Worm (Caenorhabditis elegans) whole organism, mixed stage, embryonic: ENCODE results near the gene C14E2.7.

Experiments
- M03D4.4 ChIP-seq: sonication (generic microtip); optimal IDR thresholded peaks from 2 replicates; lab custom pipeline; 2017; ENCODE audit warnings: mild to moderate bottlenecking, missing genetic modification characterization, missing compliant biosample characterization
- bed-3 ChIP-seq: fragments of 200-800 bp; sonication (Bioruptor generic); optimal IDR thresholded peaks from 3 replicates; lab custom pipeline; 2018; ENCODE audit warnings: mild to moderate bottlenecking, missing genetic modification characterization, moderate library complexity, missing compliant biosample characterization
- blmp-1 ChIP-seq: fragments of 150-350 bp; optimal IDR thresholded peaks from 2 replicates; lab custom pipeline; 2014; ENCODE audit warnings: missing biosample characterization, missing genetic modification characterization
- ceh-39 ChIP-seq: fragments of 150-350 bp; optimal IDR thresholded peaks from 2 replicates; lab custom pipeline; 2014; ENCODE audit warnings: missing biosample characterization, missing genetic modification characterization
- ceh-43 ChIP-seq: fragments of 200-800 bp; sonication (Bioruptor generic); optimal IDR thresholded peaks from 2 replicates; lab custom pipeline; 2018; ENCODE audit warnings: mild to moderate bottlenecking, missing genetic modification characterization, moderate library complexity, missing compliant biosample characterization
- ceh-83 ChIP-seq: fragments of 200-800 bp; sonication (Bioruptor generic); optimal IDR thresholded peaks from 2 replicates; lab custom pipeline; 2018; ENCODE audit warnings: mild to moderate bottlenecking, missing genetic modification characterization, missing compliant biosample characterization
- ces-1 ChIP-seq: fragments of 150-350 bp; optimal IDR thresholded peaks from 2 replicates; lab custom pipeline; 2014; ENCODE audit warnings: missing biosample characterization, missing genetic modification reagents, missing genetic modification characterization
- cnd-1 ChIP-seq: fragments of 200-800 bp; sonication (Bioruptor generic); optimal IDR thresholded peaks from 2 replicates; lab custom pipeline; 2018; ENCODE audit warnings: mild to moderate bottlenecking, missing genetic modification characterization, missing compliant biosample characterization
- drap-1 ChIP-seq: fragments of 200-800 bp; sonication (Bioruptor generic); optimal IDR thresholded peaks from 3 replicates; lab custom pipeline; 2018; ENCODE audit warnings: mild to moderate bottlenecking, missing genetic modification characterization, missing compliant biosample characterization
- elt-1 ChIP-seq: sonication (generic microtip); optimal IDR thresholded peaks from 2 replicates; lab custom pipeline; 2017; ENCODE audit warnings: missing genetic modification characterization, mild to moderate bottlenecking, missing compliant biosample characterization, antibody characterized with exemption, moderate library complexity, borderline replicate concordance; ENCODE audit not compliant: insufficient read depth
- elt-3 ChIP-seq: fragments of 150-350 bp; optimal IDR thresholded peaks from 2 replicates; lab custom pipeline; 2014; ENCODE audit warnings: missing biosample characterization, missing genetic modification characterization
- flh-1 ChIP-seq: fragments of 200-800 bp; sonication (Bioruptor generic); optimal IDR thresholded peaks from 2 replicates; lab custom pipeline; 2018; ENCODE audit warnings: mild to moderate bottlenecking, missing genetic modification characterization, moderate library complexity, missing compliant biosample characterization
- ham-2 ChIP-seq: fragments of 200-800 bp; sonication (Bioruptor generic); optimal IDR thresholded peaks from 2 replicates; lab custom pipeline; 2018; ENCODE audit warnings: mild to moderate bottlenecking, missing genetic modification characterization, missing compliant biosample characterization
- hlh-1 ChIP-seq: fragments of 150-350 bp; optimal IDR thresholded peaks from 2 replicates; lab custom pipeline; 2014; ENCODE audit warnings: missing biosample characterization, missing genetic modification reagents, missing genetic modification characterization
- lin-13 ChIP-seq: fragments of 150-350 bp; optimal IDR thresholded peaks from 2 replicates; lab custom pipeline; 2014; ENCODE audit warnings: missing biosample characterization, missing genetic modification characterization
- lin-32 ChIP-seq: fragments of 200-800 bp; sonication (Bioruptor generic); optimal IDR thresholded peaks from 2 replicates; lab custom pipeline; 2018; ENCODE audit warnings: mild to moderate bottlenecking, missing genetic modification characterization, missing compliant biosample characterization
- lsy-2 ChIP-seq: fragments of 150-350 bp; optimal IDR thresholded peaks from 2 replicates; lab custom pipeline; 2014; ENCODE audit warnings: missing biosample characterization, missing genetic modification characterization
- mab-5 ChIP-seq: fragments of 150-350 bp; optimal IDR thresholded peaks from 2 replicates; lab custom pipeline; 2014; ENCODE audit warnings: missing biosample characterization, missing genetic modification characterization
- mep-1 ChIP-seq: fragments of 150-350 bp; optimal IDR thresholded peaks from 2 replicates; lab custom pipeline; 2017; ENCODE audit warnings: missing biosample characterization, missing genetic modification reagents, missing genetic modification characterization, inconsistent platforms
- mls-2 ChIP-seq: sonication (generic microtip); optimal IDR thresholded peaks from 2 replicates; lab custom pipeline; 2016; ENCODE audit warnings: mild to moderate bottlenecking, missing genetic modification characterization, moderate library complexity, missing compliant biosample characterization
- nhr-12 ChIP-seq: fragments of 150-350 bp; optimal IDR thresholded peaks from 2 replicates; lab custom pipeline; 2014; ENCODE audit warnings: missing biosample characterization, missing genetic modification characterization
- nhr-2 ChIP-seq: fragments of 150-350 bp; optimal IDR thresholded peaks from 2 replicates; lab custom pipeline; 2014; ENCODE audit warnings: missing biosample characterization, missing genetic modification characterization
- nhr-237 ChIP-seq: fragments of 150-350 bp; optimal IDR thresholded peaks from 2 replicates; lab custom pipeline; 2014; ENCODE audit warnings: missing biosample characterization, missing genetic modification characterization
- nhr-28 ChIP-seq: fragments of 150-350 bp; optimal IDR thresholded peaks from 2 replicates; lab custom pipeline; 2014; ENCODE audit warnings: missing biosample characterization, missing genetic modification characterization
- nhr-76 ChIP-seq: sonication (generic microtip); optimal IDR thresholded peaks from 2 replicates; lab custom pipeline; 2017; ENCODE audit warnings: missing biosample characterization, missing genetic modification characterization
- pha-4 ChIP-seq: fragments of 150-350 bp; optimal IDR thresholded peaks from 2 replicates; lab custom pipeline; 2018; ENCODE audit warnings: missing biosample characterization, missing genetic modification reagents, missing genetic modification characterization
- sem-2 ChIP-seq: fragments of 200-800 bp; sonication (Bioruptor generic); optimal IDR thresholded peaks from 2 replicates; lab custom pipeline; 2018; ENCODE audit warnings: mild to moderate bottlenecking, missing genetic modification characterization, missing compliant biosample characterization
- snpc-4 ChIP-seq: fragments of 150-350 bp; optimal IDR thresholded peaks from 2 replicates; lab custom pipeline; 2014; ENCODE audit warnings: missing biosample characterization, missing genetic modification characterization
- sptf-1 ChIP-seq: sonication (generic microtip); optimal IDR thresholded peaks from 2 replicates; lab custom pipeline; 2017; ENCODE audit warnings: mild to moderate bottlenecking, missing genetic modification characterization, moderate library complexity, missing compliant biosample characterization
- tbx-8 ChIP-seq: fragments of 200-800 bp; sonication (Bioruptor generic); optimal IDR thresholded peaks from 2 replicates; lab custom pipeline; 2018; ENCODE audit warnings: mild to moderate bottlenecking, missing genetic modification characterization, moderate library complexity, missing compliant biosample characterization
- unc-120 ChIP-seq: sonication (generic microtip); optimal IDR thresholded peaks from 2 replicates; lab custom pipeline; 2017; ENCODE audit warnings: missing genetic modification characterization, missing compliant biosample characterization; ENCODE audit not compliant: poor library complexity, severe bottlenecking
- unc-39 ChIP-seq: fragments of 150-350 bp; optimal IDR thresholded peaks from 2 replicates; lab custom pipeline; 2014; ENCODE audit warnings: missing biosample characterization, missing genetic modification characterization
- unc-62 ChIP-seq: fragments of 150-350 bp; optimal IDR thresholded peaks from 2 replicates; lab custom pipeline; 2014; ENCODE audit warnings: missing biosample characterization, missing genetic modification reagents, missing genetic modification characterization
- zip-8 ChIP-seq: fragments of 150-350 bp; optimal IDR thresholded peaks from 2 replicates; lab custom pipeline; 2014; ENCODE audit warnings: missing biosample characterization, missing genetic modification characterization
- ztf-11 ChIP-seq: fragments of 150-350 bp; optimal IDR thresholded peaks from 2 replicates; lab custom pipeline; 2014; ENCODE audit warnings: missing biosample characterization, missing genetic modification characterization

The C14E2.7 gene

DNA sequence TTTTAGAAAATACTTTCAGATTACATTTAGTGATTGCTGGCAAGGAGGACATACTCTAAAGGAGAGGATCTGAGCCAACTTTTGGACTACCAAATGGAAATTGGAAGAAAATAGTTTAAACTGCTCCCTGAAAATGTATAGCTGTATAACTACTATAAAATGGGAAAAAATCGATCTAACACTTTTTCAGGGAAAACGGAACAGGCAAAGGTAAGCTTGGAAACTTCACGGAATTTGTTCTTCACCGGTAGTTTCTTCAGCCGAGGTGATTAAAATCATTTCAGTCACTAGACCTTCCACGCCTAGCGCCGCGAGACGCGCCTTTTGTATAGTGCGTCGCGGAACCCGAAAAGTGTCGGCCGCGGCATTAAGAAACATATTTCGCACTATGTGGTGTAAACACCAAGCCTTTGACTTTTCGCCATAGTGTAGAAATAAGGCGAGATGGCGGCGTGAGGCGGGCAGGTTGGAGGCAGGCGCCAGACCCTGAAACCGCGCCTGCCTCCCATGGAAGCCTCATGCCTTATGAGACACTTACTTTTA is 9.2 kb downstream of the C14E2.7 start, which contains the start of gene C14E2.5:
TSS of gene C14E2.5 (minus strand) at position 51 of the 543 bp plus-strand sequence.
- TF ChIP-seq nhr-2 (tag; lab: Kevin White, UChicago) = no peak
- TF ChIP-seq mep-1 (tag; lab: Kevin White, UChicago) = no peak
- no peak for TF ChIP-seq pha-4 (tag; lab: Kevin White, UChicago)
- TF ChIP-seq sptf-1 (tag; lab: Kevin White, UChicago) = no peak
- no peak for TF ChIP-seq unc-62 (GFP tag; lab: Kevin White, UChicago)
- no peak for TF ChIP-seq ceh-39
- TF ChIP-seq blmp-1 (tag; lab: Kevin White, UChicago) = no peak
- TF ChIP-seq M03D4.4 = no peak
- no peak for TF ChIP-seq tbx-8
- no peak for TF ChIP-seq unc-39
- TF ChIP-seq sem-2 (GFP tag; lab: Kevin White, UChicago) = no peak
- no peak for TF ChIP-seq zip-8 (tag; lab: Kevin White, UChicago)
- TF ChIP-seq elt-3 (tag; lab: Kevin White, UChicago) = no peak
- TF ChIP-seq lsy-2 (tag; lab: Kevin White, UChicago) = no peak

DNA sequence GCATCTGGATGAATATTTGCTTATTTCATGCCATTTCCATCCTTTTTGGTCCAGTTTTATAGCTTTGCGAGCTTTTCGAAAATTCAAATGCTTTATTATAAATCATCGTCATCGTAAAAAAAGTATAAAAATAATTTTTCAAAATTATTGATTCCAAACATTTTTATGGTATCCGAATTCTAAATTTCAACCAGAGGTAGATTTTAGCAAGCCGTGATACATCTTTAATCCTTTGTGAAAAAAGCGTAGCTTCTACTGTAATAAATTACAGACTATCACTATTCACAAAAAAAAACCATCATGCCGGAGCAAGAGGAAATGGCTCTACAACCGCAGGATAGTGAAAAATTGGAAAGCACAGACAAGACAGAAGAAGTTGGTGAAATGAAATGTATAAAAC is 10.0 kb downstream of the C14E2.7 start, which contains the start of gene C14E2.1:
TSS of gene C14E2.1 (plus strand) at position 301 of the 400 bp plus-strand sequence.
- TF ChIP-seq cnd-1 (tag; lab: Kevin White, UChicago) (no peak), M03D4.4 (no peak)

DNA sequence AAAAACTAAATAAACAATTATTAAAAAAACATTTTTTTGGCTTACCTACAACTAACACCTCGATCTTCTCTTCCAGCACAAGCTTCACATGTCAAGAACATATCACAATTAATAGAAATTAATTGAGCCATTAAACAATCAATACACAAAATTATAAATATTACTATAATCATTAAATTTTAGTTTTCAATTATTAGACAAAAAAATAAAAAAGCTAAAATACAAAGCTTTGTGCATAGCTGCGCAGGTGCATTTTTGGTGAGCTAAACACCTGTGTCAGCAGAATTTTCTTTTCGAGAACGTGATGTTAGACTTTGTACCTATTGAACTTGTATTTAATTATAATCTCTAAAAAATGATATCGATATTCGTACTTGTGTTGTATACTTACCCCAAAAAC is 13.7 kb downstream of the C14E2.7 start, which contains the start of gene C14E2.6:
TSS of gene C14E2.6 (minus strand) at position 101 of the 400 bp plus-strand sequence.
- TF ChIP-seq M03D4.4 (no peak), ham-2 (GFP tag; lab: Kevin White, UChicago) (no peak), ces-1 (GFP tag; lab: Kevin White, UChicago) (no peak), elt-1 (tag; lab: Kevin White, UChicago) (no peak), ceh-39 (no peak), ztf-11 (tag; lab: Kevin White, UChicago) (no peak), lin-13 (tag; lab: Kevin White, UChicago) (no peak), unc-62 (GFP tag; lab: Kevin White, UChicago) (no peak)
- TF ChIP-seq, all 35 proteins: peak for 0

DNA sequence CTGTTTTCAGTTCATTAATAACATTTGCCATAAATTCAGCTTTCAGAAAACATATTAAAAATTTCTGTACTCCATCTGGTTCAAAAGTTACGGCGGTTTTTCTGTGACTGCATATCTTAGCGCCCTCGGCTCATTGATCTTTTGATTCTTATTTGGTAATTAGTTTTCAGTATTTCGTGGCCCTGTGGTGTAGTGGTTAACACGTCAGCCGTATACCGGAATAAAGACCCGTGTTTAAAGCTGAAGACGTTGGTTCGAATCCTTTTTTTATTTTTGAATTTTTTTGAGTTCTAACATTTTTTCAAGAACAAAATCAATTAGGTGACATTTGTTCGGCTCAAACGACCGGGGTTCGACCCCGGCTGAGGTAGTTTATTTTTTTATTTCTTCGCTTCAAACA is 14.3 kb downstream of the C14E2.7 start:
- no peak for TF ChIP-seq lsy-2 (tag; lab: Kevin White, UChicago)
- no peak for TF ChIP-seq ztf-11 (tag; lab: Kevin White, UChicago)
- TF ChIP-seq drap-1 (GFP tag; lab: Kevin White, UChicago) = no peak
- TF ChIP-seq sptf-1 (tag; lab: Kevin White, UChicago) = no peak
- no peak for TF ChIP-seq ceh-83 (GFP tag; lab: Kevin White, UChicago)

DNA sequence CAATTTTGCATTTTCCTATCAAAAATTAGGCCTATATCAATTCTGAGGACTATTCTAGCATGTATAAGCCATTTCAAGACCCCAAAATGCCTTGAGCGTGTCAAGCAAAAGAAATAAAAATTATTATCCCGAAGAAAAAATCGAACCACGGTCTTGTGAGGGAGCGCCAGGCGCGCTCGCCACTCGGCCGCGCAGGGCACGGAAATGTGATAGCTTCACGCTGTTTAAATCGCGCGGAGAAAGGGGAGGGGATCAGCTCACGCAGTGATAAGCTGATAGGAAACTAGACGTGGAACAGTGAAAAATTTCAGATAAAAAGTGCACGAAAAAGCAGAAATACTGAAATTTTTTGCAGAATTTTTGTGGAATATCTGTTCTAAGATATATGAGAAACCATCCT is 21.5 kb downstream of the C14E2.7 start:
- TF ChIP-seq unc-39 = no peak
- TF ChIP-seq cnd-1 (tag; lab: Kevin White, UChicago) = peak; percentile 73
- TF ChIP-seq drap-1 (GFP tag; lab: Kevin White, UChicago) = peak; percentile 77
- TF ChIP-seq elt-3 (tag; lab: Kevin White, UChicago) = no peak
- peak; percentile 6 for TF ChIP-seq hlh-1 (tag; lab: Kevin White, UChicago)
- peak; percentile 8 for TF ChIP-seq tbx-8
- no peak for TF ChIP-seq ces-1 (GFP tag; lab: Kevin White, UChicago)
- TF ChIP-seq ham-2 (GFP tag; lab: Kevin White, UChicago) = peak; percentile 62
- TF ChIP-seq M03D4.4 = peak; percentile 77
- TF ChIP-seq lin-13 (tag; lab: Kevin White, UChicago) = no peak
- TF ChIP-seq lsy-2 (tag; lab: Kevin White, UChicago) = no peak
- no peak for TF ChIP-seq zip-8 (tag; lab: Kevin White, UChicago)
- no peak for TF ChIP-seq pha-4 (tag; lab: Kevin White, UChicago)
- peak; percentile 33 for TF ChIP-seq unc-120 (tag; lab: Kevin White, UChicago)
- TF ChIP-seq snpc-4 = no peak
- no peak for TF ChIP-seq mep-1 (tag; lab: Kevin White, UChicago)
- peak; percentile 65 for TF ChIP-seq ceh-43 (GFP tag; lab: Kevin White, UChicago)
- TF ChIP-seq ceh-39 = no peak
- TF ChIP-seq sptf-1 (tag; lab: Kevin White, UChicago) = peak; percentile 86
- TF ChIP-seq blmp-1 (tag; lab: Kevin White, UChicago) = no peak
- TF ChIP-seq nhr-12 = no peak
- TF ChIP-seq lin-32 = peak; percentile 66
- TF ChIP-seq mab-5 (tag; lab: Kevin White, UChicago) = no peak
- no peak for TF ChIP-seq unc-62 (GFP tag; lab: Kevin White, UChicago)
- TF ChIP-seq mls-2 (tag; lab: Kevin White, UChicago) = peak; percentile 59
- TF ChIP-seq flh-1 (GFP tag; lab: Kevin White, UChicago) = peak; percentile 2
- TF ChIP-seq bed-3 (GFP tag; lab: Kevin White, UChicago) = peak; percentile 64
- TF ChIP-seq ztf-11 (tag; lab: Kevin White, UChicago) = no peak
- TF ChIP-seq nhr-237 (tag; lab: Kevin White, UChicago) = no peak
- no peak for TF ChIP-seq nhr-28 (tag; lab: Kevin White, UChicago)
- TF ChIP-seq elt-1 (tag; lab: Kevin White, UChicago) = no peak
- TF ChIP-seq nhr-2 (tag; lab: Kevin White, UChicago) = no peak
- TF ChIP-seq nhr-76 (tag; lab: Kevin White, UChicago) = no peak
- TF ChIP-seq ceh-83 (GFP tag; lab: Kevin White, UChicago) = peak; percentile 75
- peak; percentile 46 for TF ChIP-seq sem-2 (GFP tag; lab: Kevin White, UChicago)
